Fruit fly (Drosophila melanogaster) whole organism, embryonic: Measurements from ENCODE around the gene CG13306.

Experiments
- Bteb2 ChIP-seq: fragments of 200-800 bp; sonication (Bioruptor generic); optimal IDR thresholded peaks from 2 replicates; lab custom pipeline; 2016; ENCODE audit warnings: missing biosample characterization, missing genetic modification characterization
- CG11085 ChIP-seq: fragments of 200-800 bp; sonication (Bioruptor generic); IDR thresholded peaks from 2 replicates; pipeline ENCODE4 v1.3.6; 2022; ENCODE audit warnings: missing biosample characterization, missing genetic modification characterization
- CG11456 ChIP-seq: fragments of 200-800 bp; sonication (Bioruptor generic); IDR thresholded peaks from 3 replicates; pipeline ENCODE4 v1.3.6; 2022; ENCODE audit warnings: missing biosample characterization, missing genetic modification characterization
- CG11696 ChIP-seq: fragments of 200-800 bp; sonication (Bioruptor generic); IDR thresholded peaks from 2 replicates; pipeline ENCODE4 v1.3.6; 2022; ENCODE audit warnings: missing biosample characterization, missing genetic modification characterization
- CG11723 ChIP-seq: fragments of 200-800 bp; sonication (Bioruptor generic); optimal IDR thresholded peaks from 2 replicates; lab custom pipeline; 2017; ENCODE audit warnings: missing biosample characterization, mild to moderate bottlenecking, missing genetic modification characterization
- CG12299 ChIP-seq: fragments of 200-800 bp; sonication (Bioruptor generic); optimal IDR thresholded peaks from 2 replicates; lab custom pipeline; 2018; ENCODE audit warnings: missing biosample characterization, mild to moderate bottlenecking, missing genetic modification characterization
- CG12769 ChIP-seq: fragments of 200-800 bp; sonication (Bioruptor generic); optimal IDR thresholded peaks from 2 replicates; lab custom pipeline; 2019; ENCODE audit warnings: missing biosample characterization, mild to moderate bottlenecking, missing genetic modification characterization, moderate library complexity
- CG14050 ChIP-seq: fragments of 200-800 bp; sonication (Bioruptor generic); IDR thresholded peaks from 3 replicates; pipeline ENCODE4 v1.3.6; 2022; ENCODE audit warnings: missing biosample characterization, missing genetic modification characterization
- CG14667 ChIP-seq: fragments of 200-800 bp; sonication (Bioruptor generic); IDR thresholded peaks from 2 replicates; pipeline ENCODE4 v1.3.6; 2022; ENCODE audit warnings: missing biosample characterization, missing genetic modification characterization
- CG14860 ChIP-seq: fragments of 200-800 bp; sonication (Bioruptor generic); IDR thresholded peaks from 3 replicates; pipeline ENCODE4 v1.3.6; 2022; ENCODE audit warnings: missing biosample characterization, missing genetic modification characterization; ENCODE audit not compliant: partially characterized antibody
- CG15011 ChIP-seq: fragments of 200-800 bp; sonication (Bioruptor generic); optimal IDR thresholded peaks from 3 replicates; lab custom pipeline; 2018; ENCODE audit warnings: missing biosample characterization, mild to moderate bottlenecking, missing genetic modification characterization
- CG15269 ChIP-seq: fragments of 200-800 bp; sonication (Bioruptor generic); optimal IDR thresholded peaks from 2 replicates; lab custom pipeline; 2018; ENCODE audit warnings: missing biosample characterization, mild to moderate bottlenecking, missing genetic modification characterization, moderate library complexity
- CG2202 ChIP-seq: fragments of 200-800 bp; sonication (Bioruptor generic); optimal IDR thresholded peaks from 2 replicates; lab custom pipeline; 2018; ENCODE audit warnings: missing biosample characterization, mild to moderate bottlenecking, missing genetic modification characterization
- CG2889 ChIP-seq: fragments of 200-800 bp; sonication (Bioruptor generic); IDR thresholded peaks from 3 replicates; pipeline ENCODE4 v1.3.6; 2022; ENCODE audit warnings: missing biosample characterization, missing genetic modification characterization
- CG32767 ChIP-seq: fragments of 200-800 bp; sonication (Bioruptor generic); IDR thresholded peaks from 2 replicates; pipeline ENCODE4 v1.3.6; 2022; ENCODE audit warnings: missing biosample characterization, missing genetic modification characterization
- CG3726 ChIP-seq: fragments of 200-800 bp; sonication (Bioruptor generic); IDR thresholded peaks from 3 replicates; pipeline ENCODE4, ENCODE4 v1.3.6; 2022; ENCODE audit warnings: missing biosample characterization, missing genetic modification characterization
- CG4282 ChIP-seq: fragments of 200-800 bp; sonication (Bioruptor generic); optimal IDR thresholded peaks from 2 replicates; lab custom pipeline; 2016; ENCODE audit warnings: missing biosample characterization, missing genetic modification characterization
- CG6765 ChIP-seq: fragments of 200-800 bp; sonication (Bioruptor generic); optimal IDR thresholded peaks from 3 replicates; lab custom pipeline; 2017; ENCODE audit warnings: missing biosample characterization, mild to moderate bottlenecking, missing genetic modification characterization
- CG9727 ChIP-seq: fragments of 200-800 bp; sonication (Bioruptor generic); optimal IDR thresholded peaks from 3 replicates; lab custom pipeline; 2017; ENCODE audit warnings: missing biosample characterization, mild to moderate bottlenecking, missing genetic modification characterization
- CoRest ChIP-seq: fragments of 200-800 bp; sonication (Bioruptor generic); optimal IDR thresholded peaks from 3 replicates; lab custom pipeline; 2018; ENCODE audit warnings: missing biosample characterization, mild to moderate bottlenecking, missing genetic modification characterization, moderate library complexity
- Drgx ChIP-seq: fragments of 200-800 bp; sonication (Bioruptor generic); IDR thresholded peaks from 2 replicates; pipeline ENCODE4 v1.3.6; 2022; ENCODE audit warnings: missing biosample characterization, missing genetic modification characterization
- HHEX ChIP-seq: fragments of 200-800 bp; sonication (Bioruptor generic); optimal IDR thresholded peaks from 3 replicates; lab custom pipeline; 2017; ENCODE audit warnings: missing biosample characterization, mild to moderate bottlenecking, missing genetic modification characterization, missing genetic modification reagents
- HLH54F ChIP-seq: fragments of 200-800 bp; sonication (Bioruptor generic); optimal IDR thresholded peaks from 3 replicates; lab custom pipeline; 2016; ENCODE audit warnings: missing biosample characterization, missing genetic modification characterization
- Hr51 ChIP-seq, 2 experiments: fragments of 200-800 bp; sonication (Bioruptor generic); optimal IDR thresholded peaks; 2 replicates in 1 of 2; 3 replicates in 1 of 2; lab custom pipeline; 2016 to 2018; ENCODE audit warnings: missing biosample characterization in 2 of 2, missing genetic modification characterization in 2 of 2, mild to moderate bottlenecking in 1 of 2, moderate library complexity in 1 of 2
- Hsf ChIP-seq: fragments of 200-800 bp; sonication (Bioruptor generic); optimal IDR thresholded peaks from 3 replicates; lab custom pipeline; 2016; ENCODE audit warnings: missing biosample characterization, missing genetic modification characterization
- PHDP ChIP-seq: fragments of 200-800 bp; sonication (Bioruptor generic); optimal IDR thresholded peaks from 3 replicates; lab custom pipeline; 2018; ENCODE audit warnings: missing biosample characterization, mild to moderate bottlenecking, missing genetic modification characterization, moderate library complexity
- Rfx ChIP-seq: fragments of 200-800 bp; sonication (Bioruptor generic); IDR thresholded peaks from 2 replicates; pipeline ENCODE4 v1.3.6; 2022; ENCODE audit warnings: missing biosample characterization, missing genetic modification characterization
- Sox102F ChIP-seq: fragments of 200-800 bp; sonication (Bioruptor generic); optimal IDR thresholded peaks from 2 replicates; lab custom pipeline; 2018; ENCODE audit warnings: missing biosample characterization, mild to moderate bottlenecking, missing genetic modification characterization, moderate library complexity
- TFAM ChIP-seq: fragments of 200-800 bp; sonication (Bioruptor generic); optimal IDR thresholded peaks from 2 replicates; lab custom pipeline; 2017; ENCODE audit warnings: missing biosample characterization, missing genetic modification characterization, inconsistent platforms
- ap ChIP-seq: fragments of 200-800 bp; sonication (Bioruptor generic); IDR thresholded peaks from 2 replicates; pipeline ENCODE4 v1.3.6; 2022; ENCODE audit warnings: missing biosample characterization, missing genetic modification characterization
- chinmo ChIP-seq: fragments of 200-800 bp; sonication (Bioruptor generic); IDR thresholded peaks from 4 replicates; pipeline ENCODE4 v1.3.6; 2022; ENCODE audit warnings: missing biosample characterization, missing genetic modification characterization; ENCODE audit not compliant: partially characterized antibody
- ci ChIP-seq: fragments of 200-800 bp; sonication (Bioruptor generic); IDR thresholded peaks from 3 replicates; pipeline ENCODE4 v1.3.6; 2022; ENCODE audit warnings: missing biosample characterization, missing genetic modification characterization
- crol ChIP-seq: fragments of 200-800 bp; sonication (Bioruptor generic); IDR thresholded peaks from 2 replicates; pipeline ENCODE4 v1.3.6; 2022; ENCODE audit warnings: missing biosample characterization, missing genetic modification characterization
- dm ChIP-seq: fragments of 200-800 bp; sonication (Bioruptor generic); optimal IDR thresholded peaks from 3 replicates; lab custom pipeline; 2016; ENCODE audit warnings: missing biosample characterization, missing genetic modification characterization
- emc ChIP-seq: fragments of 200-800 bp; sonication (Bioruptor generic); optimal IDR thresholded peaks from 2 replicates; lab custom pipeline; 2016; ENCODE audit warnings: missing biosample characterization, missing genetic modification characterization
- gce ChIP-seq: fragments of 200-800 bp; sonication (Bioruptor generic); IDR thresholded peaks from 3 replicates; pipeline ENCODE4 v1.3.6; 2022; ENCODE audit warnings: missing biosample characterization, missing genetic modification characterization
- gcm2 ChIP-seq: fragments of 200-800 bp; sonication (Bioruptor generic); optimal IDR thresholded peaks from 2 replicates; lab custom pipeline; 2016; ENCODE audit warnings: missing biosample characterization, missing genetic modification characterization
- gem ChIP-seq: fragments of 200-800 bp; sonication (Bioruptor generic); optimal IDR thresholded peaks from 2 replicates; lab custom pipeline; 2019; ENCODE audit warnings: missing biosample characterization, mild to moderate bottlenecking, missing genetic modification characterization, moderate library complexity
- gt ChIP-seq: fragments of 200-800 bp; sonication (Bioruptor generic); IDR thresholded peaks from 2 replicates; pipeline ENCODE4 v1.3.6; 2022; ENCODE audit warnings: missing biosample characterization, missing genetic modification characterization
- inv ChIP-seq: fragments of 200-800 bp; sonication (Bioruptor generic); IDR thresholded peaks from 2 replicates; pipeline ENCODE4 v1.3.6; 2022; ENCODE audit warnings: missing biosample characterization, missing genetic modification characterization; ENCODE audit not compliant: partially characterized antibody
- jumu ChIP-seq: fragments of 200-800 bp; sonication (Bioruptor generic); optimal IDR thresholded peaks from 3 replicates; lab custom pipeline; 2016; ENCODE audit warnings: missing biosample characterization, missing genetic modification characterization
- kay ChIP-seq: fragments of 200-800 bp; sonication (Bioruptor generic); optimal IDR thresholded peaks from 2 replicates; lab custom pipeline; 2016; ENCODE audit warnings: missing biosample characterization, missing genetic modification characterization
- lmd ChIP-seq: fragments of 200-800 bp; sonication (Bioruptor generic); IDR thresholded peaks from 2 replicates; pipeline ENCODE4 v1.3.6; 2022; ENCODE audit warnings: missing biosample characterization, missing genetic modification characterization
- mam ChIP-seq: fragments of 200-800 bp; sonication (Bioruptor generic); optimal IDR thresholded peaks from 3 replicates; lab custom pipeline; 2016; ENCODE audit warnings: missing biosample characterization, missing genetic modification characterization
- nerfin-2 ChIP-seq: fragments of 200-800 bp; sonication (Bioruptor generic); IDR thresholded peaks from 2 replicates; pipeline ENCODE4 v1.3.6; 2022; ENCODE audit warnings: missing biosample characterization, missing genetic modification characterization; ENCODE audit not compliant: partially characterized antibody
- pros ChIP-seq: fragments of 200-800 bp; sonication (Bioruptor generic); optimal IDR thresholded peaks from 3 replicates; lab custom pipeline; 2019; ENCODE audit warnings: missing biosample characterization, mild to moderate bottlenecking, missing genetic modification characterization, moderate library complexity
- sisA ChIP-seq: fragments of 200-800 bp; sonication (Bioruptor generic); IDR thresholded peaks from 2 replicates; pipeline ENCODE4 v1.3.6; 2022; ENCODE audit warnings: missing biosample characterization, missing genetic modification characterization
- ssp ChIP-seq: fragments of 200-800 bp; sonication (Bioruptor generic); IDR thresholded peaks from 2 replicates; pipeline ENCODE4 v1.3.6; 2022; ENCODE audit warnings: missing biosample characterization, missing genetic modification characterization
- tio ChIP-seq: fragments of 200-800 bp; sonication (Bioruptor generic); optimal IDR thresholded peaks from 2 replicates; lab custom pipeline; 2017; ENCODE audit warnings: missing biosample characterization, missing genetic modification characterization, inconsistent platforms
- usp ChIP-seq: fragments of >200 bp; optimal IDR thresholded peaks from 2 replicates; lab custom pipeline; 2017; ENCODE audit warnings: missing biosample characterization, missing genetic modification characterization
- zfh1 ChIP-seq: fragments of 200-800 bp; sonication (Bioruptor generic); IDR thresholded peaks from 3 replicates; pipeline ENCODE4 v1.3.6; 2022; ENCODE audit warnings: missing biosample characterization, missing genetic modification characterization

CG13306 gene

dm6 chr3L:8763037-8763454, 13.5 kb upstream of the CG13306 start (continued):
- TF ChIP-seq nerfin-2 (no peak), CoRest (tag; lab: Kevin White, UChicago) (peak; percentile 55), chinmo (GFP tag; lab: Robert Waterston, UW) (peak; percentile 94; the same call in 3 of the 4 replicates), gce (GFP tag; lab: Robert Waterston, UW) (no peak), zfh1 (GFP tag; lab: Robert Waterston, UW) (peak; percentile 39; the same call in 1 of the 3 replicates), CG3726 (0 out of 3 replicates have a peak, but pooled peaks have one; percentile 62), jumu (GFP tag; lab: Kevin White, UChicago) (peak; percentile 6), Drgx (peak; percentile 39; the same call in 1 of the 2 replicates), Rfx (GFP tag; lab: Robert Waterston, UW) (peak; percentile 57), CG12769 (tag; lab: Kevin White, UChicago) (peak; percentile 68), HHEX (GFP tag; lab: Kevin White, UChicago) (no peak), HLH54F (GFP tag; lab: Kevin White, UChicago) (peak; percentile 4), TFAM (GFP tag; lab: Kevin White, UChicago) (no peak), gem (peak; percentile 60), crol (GFP tag; lab: Robert Waterston, UW) (peak; percentile 56), CG14860 (peak; percentile 57; the same call in 2 of the 3 replicates), PHDP (peak; percentile 43), Hr51 (GFP tag; optimal IDR thresholded peaks at IDR 0.05; lab: Kevin White, UChicago) (peak in 1 of 2 experiments; percentile 66), CG2889 (GFP tag; lab: Robert Waterston, UW) (no peak), CG2202 (tag; lab: Kevin White, UChicago) (no peak), CG11723 (GFP tag; lab: Kevin White, UChicago) (no peak), mam (GFP tag; lab: Kevin White, UChicago) (no peak), CG32767 (GFP tag; lab: Robert Waterston, UW) (0 out of 2 replicates have a peak, but pooled peaks have one; percentile 20), CG6765 (GFP tag; lab: Kevin White, UChicago) (no peak), CG9727 (GFP tag; lab: Kevin White, UChicago) (no peak), CG11085 (0 out of 2 replicates have a peak, but pooled peaks have one; percentile 44), ssp (peak; percentile 43), tio (GFP tag; lab: Kevin White, UChicago) (peak; percentile 28), emc (GFP tag; lab: Kevin White, UChicago) (no peak), usp (GFP tag; lab: Kevin White, UChicago) (no peak), Bteb2 (GFP tag; lab: Kevin White, UChicago) (no peak), Sox102F (peak; percentile 60), Hsf (GFP tag; lab: Kevin White, UChicago) (peak; percentile 39), dm (GFP tag; lab: Kevin White, UChicago) (peak; percentile 5), ci (GFP tag; lab: Robert Waterston, UW) (peak; percentile 66; the same call in 2 of the 3 replicates), lmd (GFP tag; lab: Robert Waterston, UW) (peak; percentile 66), ap (GFP tag; lab: Robert Waterston, UW) (peak; percentile 38; the same call in 1 of the 2 replicates), CG4282 (no peak), CG15011 (GFP tag; lab: Kevin White, UChicago) (no peak), CG14050 (GFP tag; lab: Robert Waterston, UW) (peak; percentile 44; the same call in 2 of the 3 replicates), kay (GFP tag; lab: Kevin White, UChicago) (no peak), sisA (GFP tag; lab: Robert Waterston, UW) (peak; percentile 45; the same call in 1 of the 2 replicates), gt (GFP tag; lab: Robert Waterston, UW) (no peak), gcm2 (GFP tag; lab: Kevin White, UChicago) (no peak), CG11456 (GFP tag; lab: Robert Waterston, UW) (0 out of 3 replicates have a peak, but pooled peaks have one; percentile 65), pros (GFP tag; lab: Kevin White, UChicago) (no peak), CG14667 (0 out of 2 replicates have a peak, but pooled peaks have one; percentile 19), CG11696 (GFP tag; lab: Robert Waterston, UW) (no peak), CG12299 (tag; lab: Kevin White, UChicago) (no peak), CG15269 (tag; lab: Kevin White, UChicago) (peak; percentile 53), inv (GFP tag; lab: Robert Waterston, UW) (no peak)
